Fruit fly (Drosophila melanogaster): ENCODE data around the gene CG14275.

The CG14275 gene

DNA sequence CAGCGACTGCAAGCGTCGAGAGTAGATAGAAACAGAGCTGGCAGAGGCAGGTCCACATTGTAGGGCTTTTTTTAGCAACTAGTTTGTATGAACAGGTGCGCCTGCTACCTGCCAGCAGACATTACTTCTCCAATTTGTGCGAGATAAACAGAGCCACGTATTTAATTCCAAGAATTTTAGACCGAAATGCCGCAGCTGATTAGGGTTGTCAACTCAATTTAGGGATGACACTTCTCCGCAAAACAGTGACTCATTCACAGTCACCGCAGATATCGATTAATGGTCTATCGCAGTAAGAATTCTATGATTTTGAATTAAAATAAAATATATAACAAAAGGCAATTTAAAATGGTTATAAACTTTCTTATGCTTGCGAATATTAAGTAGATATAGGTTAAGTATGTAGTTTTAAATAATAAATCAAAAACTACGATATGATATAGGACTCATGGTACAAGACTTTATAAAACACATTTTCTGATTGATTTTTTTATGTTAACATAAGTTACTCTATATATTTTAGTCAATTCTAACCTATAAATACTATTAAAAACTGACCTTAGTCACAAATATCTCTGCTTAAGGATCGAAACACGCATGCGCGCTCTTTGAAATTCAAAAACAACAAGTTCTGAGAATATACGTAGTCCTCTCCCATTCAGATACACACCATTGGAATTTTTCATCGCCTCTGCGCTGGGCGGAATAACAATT, 24.3 kb upstream of the CG14275 start, which contains the start of the genes wol and Scgalpha (continued):
- peak; percentile 58; the same call in 1 of the 4 replicates for TF ChIP-seq chinmo (GFP tag; IDR thresholded peaks at IDR 0.05; ENCODE audit: partially characterized antibody)
- no peak for TF ChIP-seq HmgD (GFP tag; optimal IDR thresholded peaks at IDR 0.05)
- TF ChIP-seq Sry-δ (GFP tag; optimal IDR thresholded peaks at IDR 0.05), result peak; percentile 81
- TF ChIP-seq Rfx (GFP tag; IDR thresholded peaks at IDR 0.05), result peak; percentile 33
- TF ChIP-seq Dp (GFP tag; optimal IDR thresholded peaks at IDR 0.05), result peak; percentile 69
- peak; percentile 13 for TF ChIP-seq CG8924 (tag; optimal IDR thresholded peaks at IDR 0.05)
- peak; percentile 51 for TF ChIP-seq inv (GFP tag; IDR thresholded peaks at IDR 0.05; ENCODE audit: partially characterized antibody)
- peak; percentile 43 for TF ChIP-seq CG2712 (tag; optimal IDR thresholded peaks at IDR 0.05)
- no peak for TF ChIP-seq Meics (GFP tag; optimal IDR thresholded peaks at IDR 0.05)
- TF ChIP-seq CG1603 (tag; optimal IDR thresholded peaks at IDR 0.05), result peak; percentile 31
- no peak for TF ChIP-seq CG4820 (GFP tag; optimal IDR thresholded peaks at IDR 0.05)
- TF ChIP-seq row (GFP tag; IDR thresholded peaks at IDR 0.05), result peak; percentile 66
- TF ChIP-seq vvl (GFP tag; IDR thresholded peaks at IDR 0.05), result peak; percentile 25; the same call in 1 of the 2 replicates
- no peak for TF ChIP-seq odd (GFP tag; optimal IDR thresholded peaks at IDR 0.05)
- TF ChIP-seq CG3995 (GFP tag; optimal IDR thresholded peaks at IDR 0.05), result peak; percentile 98
- TF ChIP-seq D (optimal IDR thresholded peaks at IDR 0.05), result no peak
- TF ChIP-seq D (GFP tag; optimal IDR thresholded peaks at IDR 0.05), result no peak
- no peak for TF ChIP-seq sima (GFP tag; optimal IDR thresholded peaks at IDR 0.05)
- TF ChIP-seq CG14860 (GFP tag; IDR thresholded peaks at IDR 0.05; ENCODE audit: partially characterized antibody), result 0 out of 3 replicates have a peak, but pooled peaks have one; percentile 41
- TF ChIP-seq CG10543 (GFP tag; optimal IDR thresholded peaks at IDR 0.05), result peak; percentile 16
- TF ChIP-seq unpg (GFP tag; optimal IDR thresholded peaks at IDR 0.05), result no peak
- TF ChIP-seq sd (tag; optimal IDR thresholded peaks at IDR 0.05), result peak; percentile 97
- no peak for TF ChIP-seq wek (GFP tag; optimal IDR thresholded peaks at IDR 0.05)
- no peak for TF ChIP-seq CG11085 (GFP tag; IDR thresholded peaks at IDR 0.05)
- no peak for TF ChIP-seq Oaz (GFP tag; IDR thresholded peaks at IDR 0.05)
- peak in 1 of 2 experiments; percentile 60 for TF ChIP-seq insv (GFP tag; optimal IDR thresholded peaks at IDR 0.05)
- TF ChIP-seq Dll (GFP tag; IDR thresholded peaks at IDR 0.05; ENCODE audit: partially characterized antibody), result peak; percentile 67; the same call in 1 of the 4 replicates
- TF ChIP-seq Tbp (GFP tag; optimal IDR thresholded peaks at IDR 0.05), result no peak
- TF ChIP-seq nmo (GFP tag; optimal IDR thresholded peaks at IDR 0.05), result peak; percentile 34
- TF ChIP-seq Nf-YC (tag; optimal IDR thresholded peaks at IDR 0.05), result peak; percentile 12
- TF ChIP-seq sc (optimal IDR thresholded peaks at IDR 0.05), result no peak
- no peak for TF ChIP-seq sc (GFP tag; optimal IDR thresholded peaks at IDR 0.05)
- no peak for TF ChIP-seq CG8089 (GFP tag; optimal IDR thresholded peaks at IDR 0.05)
- TF ChIP-seq Bgb (GFP tag; IDR thresholded peaks at IDR 0.05; ENCODE audit: partially characterized antibody), result peak; percentile 74
- TF ChIP-seq stwl (tag; optimal IDR thresholded peaks at IDR 0.05), result peak; percentile 63
- 0 out of 2 replicates have a peak, but pooled peaks have one; percentile 36 for TF ChIP-seq hbn (GFP tag; IDR thresholded peaks at IDR 0.05; ENCODE audit: partially characterized antibody)
- TF ChIP-seq zen (tag; optimal IDR thresholded peaks at IDR 0.05), result peak; percentile 30
- TF ChIP-seq YL-1 (GFP tag; optimal IDR thresholded peaks at IDR 0.05), result peak; percentile 41
- peak; percentile 69 for TF ChIP-seq HLH4C (GFP tag; IDR thresholded peaks at IDR 0.05; ENCODE audit: partially characterized antibody)
- no peak for TF ChIP-seq Six4 (GFP tag; optimal IDR thresholded peaks at IDR 0.05)
- peak; percentile 76 for TF ChIP-seq Opbp (GFP tag; IDR thresholded peaks at IDR 0.05; ENCODE audit: partially characterized antibody)
- peak; percentile 40 for TF ChIP-seq Myb (GFP tag; optimal IDR thresholded peaks at IDR 0.05)
- no peak for TF ChIP-seq CG18599 (GFP tag; optimal IDR thresholded peaks at IDR 0.05)
- no peak for TF ChIP-seq abd-A (tag; optimal IDR thresholded peaks at IDR 0.05)
- TF ChIP-seq CG14710 (tag; optimal IDR thresholded peaks at IDR 0.05), result peak; percentile 8
- TF ChIP-seq CG4360 (GFP tag; IDR thresholded peaks at IDR 0.05), result 0 out of 2 replicates have a peak, but pooled peaks have one; percentile 8
- TF ChIP-seq CG16813 (GFP tag; IDR thresholded peaks at IDR 0.05; ENCODE audit: partially characterized antibody), result peak; percentile 65
- peak; percentile 65 for TF ChIP-seq BEAF-32 (GFP tag; optimal IDR thresholded peaks at IDR 0.05)

Data from whole organism, embryonic.